Fruit fly (Drosophila melanogaster) whole organism, embryonic: ENCODE measurements around the gene CG43799.

ENCODE experiments used
- CG11560 ChIP-seq: fragments of 200-800 bp; sonication (Bioruptor generic); IDR thresholded peaks from 3 replicates; pipeline ENCODE4 v1.3.6; 2022; ENCODE audit warnings: missing biosample characterization, missing genetic modification characterization
- CG13894 ChIP-seq: fragments of 200-800 bp; sonication (Bioruptor generic); optimal IDR thresholded peaks from 3 replicates; lab custom pipeline; 2018; ENCODE audit warnings: missing biosample characterization, mild to moderate bottlenecking, missing genetic modification characterization, moderate library complexity
- CG1602 ChIP-seq: fragments of 200-800 bp; sonication (Bioruptor generic); optimal IDR thresholded peaks from 3 replicates; lab custom pipeline; 2016; ENCODE audit warnings: missing biosample characterization, missing genetic modification characterization
- CG6175 ChIP-seq: fragments of 200-800 bp; sonication (Bioruptor generic); IDR thresholded peaks from 3 replicates; pipeline ENCODE4 v1.3.6; 2022; ENCODE audit warnings: missing biosample characterization, missing genetic modification characterization
- CG7271 ChIP-seq: fragments of 200-800 bp; sonication (Bioruptor generic); optimal IDR thresholded peaks from 2 replicates; lab custom pipeline; 2018; ENCODE audit warnings: missing biosample characterization, mild to moderate bottlenecking, missing genetic modification characterization, moderate library complexity
- Ets65A ChIP-seq: fragments of 200-800 bp; sonication (Bioruptor generic); peaks from one replicate; lab custom pipeline; 2016; ENCODE audit warnings: missing biosample characterization, missing genetic modification characterization
- Nf-YB ChIP-seq: fragments of 200-800 bp; sonication (Bioruptor generic); optimal IDR thresholded peaks from 3 replicates; lab custom pipeline; 2019; ENCODE audit warnings: missing biosample characterization, mild to moderate bottlenecking, missing genetic modification characterization, moderate library complexity
- NfI ChIP-seq: fragments of 200-800 bp; sonication (Bioruptor generic); optimal IDR thresholded peaks from 3 replicates; lab custom pipeline; 2018; ENCODE audit warnings: missing biosample characterization, mild to moderate bottlenecking, missing genetic modification characterization, moderate library complexity
- disco-r ChIP-seq: fragments of 200-800 bp; sonication (Bioruptor generic); optimal IDR thresholded peaks from 2 replicates; lab custom pipeline; 2016; ENCODE audit warnings: missing biosample characterization, missing genetic modification characterization
- dmrt99B ChIP-seq: fragments of 200-800 bp; sonication (Bioruptor generic); optimal IDR thresholded peaks from 2 replicates; lab custom pipeline; 2018; ENCODE audit warnings: missing biosample characterization, mild to moderate bottlenecking, missing genetic modification characterization, moderate library complexity
- gsb ChIP-seq: fragments of 200-800 bp; sonication (Bioruptor generic); IDR thresholded peaks from 2 replicates; pipeline ENCODE4 v1.3.6; 2022; ENCODE audit warnings: missing biosample characterization, missing genetic modification characterization
- mirr ChIP-seq: fragments of 200-800 bp; sonication (Bioruptor generic); optimal IDR thresholded peaks from 3 replicates; lab custom pipeline; 2018; ENCODE audit warnings: missing biosample characterization, mild to moderate bottlenecking, missing genetic modification characterization
- so ChIP-seq: fragments of 200-800 bp; sonication (Bioruptor generic); IDR thresholded peaks from 3 replicates; pipeline ENCODE4 v1.3.6; 2022; ENCODE audit warnings: missing biosample characterization, missing genetic modification characterization
- unc-4 ChIP-seq: fragments of 200-800 bp; sonication (Bioruptor generic); IDR thresholded peaks from 2 replicates; pipeline ENCODE4 v1.3.6; 2022; ENCODE audit warnings: missing biosample characterization, missing genetic modification characterization; ENCODE audit not compliant: partially characterized antibody

- TF ChIP-seq CG13894 (tag; lab: Kevin White, UChicago) (peak; percentile 8), Nf-YB (GFP tag; lab: Kevin White, UChicago) (no peak), CG6175 (GFP tag; lab: Robert Waterston, UW) (no peak), so (GFP tag; lab: Robert Waterston, UW) (no peak), unc-4 (no peak), dmrt99B (tag; lab: Kevin White, UChicago) (no peak), Ets65A (GFP tag; lab: Kevin White, UChicago) (peak; percentile 24), gsb (GFP tag; lab: Robert Waterston, UW) (no peak), CG7271 (tag; lab: Kevin White, UChicago) (no peak), CG1602 (GFP tag; lab: Kevin White, UChicago) (no peak), disco-r (no peak), NfI (GFP tag; lab: Kevin White, UChicago) (no peak), CG11560 (tag; lab: Robert Waterston, UW) (no peak), mirr (GFP tag; lab: Kevin White, UChicago) (peak; percentile 95)
Measured at dm6 chr2L:7217931-7218330, 9.6 kb upstream of the CG43799 start.
